Worm (Caenorhabditis elegans): Measurements from ENCODE around the gene nra-1.

DNA sequence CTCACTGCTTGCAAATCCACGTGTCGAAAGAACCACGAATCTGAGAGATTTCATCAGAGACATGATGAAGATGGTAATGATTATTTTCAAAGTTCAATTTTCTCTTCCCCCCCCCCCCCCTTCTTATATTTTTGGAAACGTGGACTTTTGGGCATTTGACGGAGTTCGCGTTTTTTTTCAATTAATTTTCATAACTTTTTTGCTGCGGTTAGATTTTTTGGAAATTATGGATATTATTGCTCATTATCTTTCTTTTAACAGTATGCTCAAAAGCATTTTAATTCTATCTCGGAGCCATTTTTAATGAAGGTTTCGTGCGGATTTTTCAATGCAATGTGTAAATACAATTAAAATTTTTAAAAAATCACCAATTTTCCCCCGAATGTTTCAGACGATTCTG lies 24.7 kb downstream of the nra-1 start, which contains the start of gene phyh-1:
- TF ChIP-seq ama-1 (optimal IDR thresholded peaks at IDR 0.05) (no peak), F13C5.2 (tag; optimal IDR thresholded peaks at IDR 0.05) (no peak), ets-7 (tag; optimal IDR thresholded peaks at IDR 0.05) (no peak), hmbx-1 (tag; optimal IDR thresholded peaks at IDR 0.05) (no peak), scrt-1 (GFP tag; IDR thresholded peaks at IDR 0.05) (no peak), ceh-13 (GFP tag; optimal IDR thresholded peaks at IDR 0.05) (no peak), pes-1 (GFP tag; IDR thresholded peaks at IDR 0.05) (no peak), flt-1 (GFP tag; IDR thresholded peaks at IDR 0.05) (no peak), ceh-36 (tag; optimal IDR thresholded peaks at IDR 0.05) (no peak), tra-4 (tag; optimal IDR thresholded peaks at IDR 0.05) (no peak), sea-1 (GFP tag; conservative IDR thresholded peaks at IDR 0.05) (no peak), hnd-1 (tag; optimal IDR thresholded peaks at IDR 0.05) (no peak), aly-1 (tag; optimal IDR thresholded peaks at IDR 0.05) (no peak), hmg-4 (GFP tag; optimal IDR thresholded peaks at IDR 0.05) (no peak)

Measured in whole organism, early embryonic.